Worm (Caenorhabditis elegans) whole organism, L4 larva: ENCODE data around the gene str-252.
A peak's percentile ranks its signal among the peaks of the same experiment; 100 is the strongest.

ENCODE experiments used
- D1046.2 ChIP-seq: fragments of 200-800 bp; sonication (Bioruptor generic); IDR thresholded peaks from 2 replicates; pipeline ENCODE4 v1.3.6; 2022; ENCODE audit warnings: missing genetic modification characterization, missing compliant biosample characterization
- F37D6.2 ChIP-seq: sonication (generic microtip); optimal IDR thresholded peaks from 2 replicates; lab custom pipeline; 2016; ENCODE audit warnings: mild to moderate bottlenecking, missing genetic modification characterization, missing compliant biosample characterization
- F44E2.7 ChIP-seq: fragments of 200-800 bp; sonication (Bioruptor generic); IDR thresholded peaks from 2 replicates; pipeline ENCODE4 v2.1.2; 2022; ENCODE audit warnings: missing genetic modification characterization, missing compliant biosample characterization
- T26A8.4 ChIP-seq: fragments of 200-800 bp; sonication (Bioruptor generic); IDR thresholded peaks from 2 replicates; pipeline ENCODE4 v1.3.6; 2022; ENCODE audit warnings: missing genetic modification characterization, missing compliant biosample characterization
- Y105C5A.15 ChIP-seq: fragments of 200-800 bp; sonication (Bioruptor generic); IDR thresholded peaks from 2 replicates; pipeline ENCODE4 v1.3.6; 2022; ENCODE audit warnings: missing genetic modification characterization, missing compliant biosample characterization
- ZK337.2 ChIP-seq: fragments of 200-800 bp; sonication (Bioruptor generic); IDR thresholded peaks from 2 replicates; pipeline ENCODE4 v1.3.6; 2022; ENCODE audit warnings: missing genetic modification reagents, missing genetic modification characterization, missing compliant biosample characterization
- aha-1 ChIP-seq: fragments of 150-350 bp; peaks from one replicate; lab custom pipeline; 2014; ENCODE audit warnings: missing biosample characterization, missing genetic modification characterization
- ceh-20 ChIP-seq: fragments of 200-800 bp; sonication (Bioruptor generic); IDR thresholded peaks from 2 replicates; pipeline ENCODE4 v1.3.6; 2022; ENCODE audit warnings: missing genetic modification reagents, missing genetic modification characterization, missing compliant biosample characterization
- ces-1 ChIP-seq: fragments of 150-350 bp; sonication (generic microtip); optimal IDR thresholded peaks from 4 replicates; lab custom pipeline; 2014; ENCODE audit warnings: missing biosample characterization, missing genetic modification reagents, missing genetic modification characterization
- cey-2 ChIP-seq: sonication (generic microtip); optimal IDR thresholded peaks from 3 replicates; lab custom pipeline; 2017; ENCODE audit warnings: missing genetic modification characterization, mild to moderate bottlenecking, missing compliant biosample characterization, antibody characterized with exemption, borderline replicate concordance; ENCODE audit not compliant: insufficient read depth
- daf-16 ChIP-seq, 3 experiments: sonication (generic microtip); optimal IDR thresholded peaks; 2 replicates each; lab custom pipeline; 2016 to 2017; ENCODE audit warnings: missing genetic modification characterization in 3 of 3, missing genetic modification reagents in 3 of 3, mild to moderate bottlenecking in 2 of 3, missing compliant biosample characterization in 2 of 3, missing biosample characterization in 1 of 3, moderate library complexity in 1 of 3
- daf-19 ChIP-seq: fragments of 200-800 bp; sonication (Bioruptor generic); conservative IDR thresholded peaks from 2 replicates; pipeline ENCODE4 v1.3.6; 2022; ENCODE audit warnings: missing genetic modification characterization, missing compliant biosample characterization
- daf-8 ChIP-seq: fragments of 200-800 bp; sonication (Bioruptor generic); IDR thresholded peaks from 2 replicates; pipeline ENCODE4 v1.3.6; 2022; ENCODE audit warnings: missing genetic modification characterization, missing compliant biosample characterization
- dmd-6 ChIP-seq: fragments of 200-800 bp; sonication (Bioruptor generic); IDR thresholded peaks from 2 replicates; pipeline ENCODE4 v1.3.6; 2022; ENCODE audit warnings: missing genetic modification reagents, missing genetic modification characterization, missing compliant biosample characterization
- dpl-1 ChIP-seq: fragments of 150-350 bp; optimal IDR thresholded peaks from 2 replicates; lab custom pipeline; 2014; ENCODE audit warnings: missing biosample characterization, missing genetic modification reagents, missing genetic modification characterization
- dve-1 ChIP-seq: sonication (generic microtip); optimal IDR thresholded peaks from 2 replicates; lab custom pipeline; 2017; ENCODE audit warnings: antibody characterized with exemption, mild to moderate bottlenecking, missing genetic modification characterization, missing compliant biosample characterization; ENCODE audit not compliant: insufficient read depth
- fkh-10 ChIP-seq: fragments of 150-350 bp; optimal IDR thresholded peaks from 2 replicates; lab custom pipeline; 2014; ENCODE audit warnings: missing biosample characterization, missing genetic modification reagents, missing genetic modification characterization
- hif-1 ChIP-seq, 2 experiments: sonication (generic microtip); optimal IDR thresholded peaks; 2 replicates each; lab custom pipeline; 2016 to 2017; ENCODE audit warnings: missing compliant biosample characterization in 2 of 2, missing genetic modification characterization in 2 of 2, missing genetic modification reagents in 2 of 2, missing genotype in 2 of 2, mild to moderate bottlenecking in 1 of 2
- hlh-11 ChIP-seq: fragments of 200-800 bp; sonication (Bioruptor generic); optimal IDR thresholded peaks from 2 replicates; lab custom pipeline; 2018; ENCODE audit warnings: mild to moderate bottlenecking, missing genetic modification characterization, missing compliant biosample characterization
- lin-1 ChIP-seq: fragments of 200-800 bp; sonication (Bioruptor generic); IDR thresholded peaks from 2 replicates; pipeline ENCODE4 v1.3.6; 2022; ENCODE audit warnings: missing genetic modification reagents, missing genetic modification characterization, missing compliant biosample characterization
- lin-13 ChIP-seq: fragments of 150-350 bp; optimal IDR thresholded peaks from 2 replicates; lab custom pipeline; 2014; ENCODE audit warnings: missing biosample characterization, missing genetic modification reagents, missing genetic modification characterization
- madf-5 ChIP-seq, 2 experiments: fragments of 200-800 bp; sonication (Bioruptor generic); IDR thresholded peaks; 2 replicates each; pipeline ENCODE4 v1.3.6; 2022; ENCODE audit warnings: missing compliant biosample characterization in 2 of 2, missing genetic modification characterization in 2 of 2
- mes-2 ChIP-seq: sonication (generic microtip); optimal IDR thresholded peaks from 2 replicates; lab custom pipeline; 2016; ENCODE audit warnings: missing genotype, mild to moderate bottlenecking, missing genetic modification characterization, missing compliant biosample characterization; ENCODE audit not compliant: poor library complexity, severe bottlenecking
- mxl-2 ChIP-seq: fragments of 200-800 bp; sonication (Bioruptor generic); conservative IDR thresholded peaks from 2 replicates; pipeline ENCODE4 v1.3.6; 2022; ENCODE audit warnings: missing genetic modification reagents, missing genetic modification characterization, missing compliant biosample characterization
- nhr-10 ChIP-seq: fragments of 150-350 bp; optimal IDR thresholded peaks from 2 replicates; lab custom pipeline; 2014; ENCODE audit warnings: missing biosample characterization, missing genetic modification characterization
- nhr-237 ChIP-seq: sonication (generic microtip); optimal IDR thresholded peaks from 2 replicates; lab custom pipeline; 2017; ENCODE audit warnings: missing biosample characterization, missing genetic modification characterization
- nhr-25 ChIP-seq: sonication (generic microtip); optimal IDR thresholded peaks from 2 replicates; lab custom pipeline; 2017; ENCODE audit warnings: missing genetic modification characterization, mild to moderate bottlenecking, missing compliant biosample characterization, antibody characterized with exemption, moderate library complexity, borderline replicate concordance; ENCODE audit not compliant: insufficient read depth
- nhr-28 ChIP-seq: fragments of 150-350 bp; optimal IDR thresholded peaks from 2 replicates; lab custom pipeline; 2014; ENCODE audit warnings: missing biosample characterization, missing genetic modification characterization
- nhr-77 ChIP-seq: fragments of 150-350 bp; optimal IDR thresholded peaks from 2 replicates; lab custom pipeline; 2014; ENCODE audit warnings: missing biosample characterization, missing genetic modification characterization
- pqm-1 ChIP-seq: sonication (generic microtip); optimal IDR thresholded peaks from 2 replicates; lab custom pipeline; 2017; ENCODE audit warnings: missing biosample characterization, missing genetic modification characterization
- rbr-2 ChIP-seq: sonication (generic microtip); optimal IDR thresholded peaks from 2 replicates; lab custom pipeline; 2016; ENCODE audit warnings: missing genotype, missing genetic modification characterization, missing compliant biosample characterization
- saeg-2 ChIP-seq: fragments of 200-800 bp; sonication (Bioruptor generic); IDR thresholded peaks from 2 replicates; pipeline ENCODE4 v1.3.6; 2022; ENCODE audit warnings: missing genetic modification reagents, missing genetic modification characterization, missing compliant biosample characterization
- set-16 ChIP-seq: fragments of 200-800 bp; sonication (Bioruptor generic); IDR thresholded peaks from 2 replicates; pipeline ENCODE4 v1.3.6; 2022; ENCODE audit warnings: missing genetic modification reagents, missing genetic modification characterization, missing compliant biosample characterization
- spr-1 ChIP-seq: sonication (generic microtip); optimal IDR thresholded peaks from 2 replicates; lab custom pipeline; 2016; ENCODE audit warnings: mild to moderate bottlenecking, missing genetic modification characterization, missing compliant biosample characterization
- unc-130 ChIP-seq: sonication (generic microtip); optimal IDR thresholded peaks from 2 replicates; lab custom pipeline; 2016; ENCODE audit warnings: missing genetic modification reagents, missing genetic modification characterization, missing compliant biosample characterization
- zfp-2 ChIP-seq: sonication (generic microtip); optimal IDR thresholded peaks from 2 replicates; lab custom pipeline; 2016; ENCODE audit warnings: mild to moderate bottlenecking, missing genetic modification characterization, missing compliant biosample characterization
- zfp-3 ChIP-seq: fragments of 200-800 bp; sonication (Bioruptor generic); conservative IDR thresholded peaks from 2 replicates; pipeline ENCODE4 v1.3.6; 2022; ENCODE audit warnings: missing genetic modification reagents, missing genetic modification characterization, missing compliant biosample characterization

str-252 gene

DNA sequence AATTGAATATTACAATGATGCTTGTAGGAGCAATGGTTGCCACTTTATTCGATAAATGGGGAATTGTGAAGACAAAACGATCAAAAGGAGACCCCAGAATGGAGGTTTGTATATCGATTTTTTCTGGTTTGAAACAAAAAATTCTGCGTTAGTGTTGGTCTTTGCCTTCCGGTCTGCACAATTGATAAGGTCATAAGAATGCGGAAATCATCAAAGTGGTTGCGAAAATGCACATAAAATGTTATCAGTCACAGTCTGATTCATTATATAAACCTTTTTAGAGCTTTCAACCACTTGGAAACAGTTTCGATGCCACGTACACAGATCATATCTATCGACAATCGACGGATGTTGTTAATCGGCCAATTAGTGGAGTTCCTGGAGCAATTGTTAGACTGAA is 22.7 kb upstream of the str-252 start (continued):
- no peak for TF ChIP-seq cey-2 (tag; lab: Kevin White, UChicago)
- peak; percentile 75 for TF ChIP-seq aha-1

DNA sequence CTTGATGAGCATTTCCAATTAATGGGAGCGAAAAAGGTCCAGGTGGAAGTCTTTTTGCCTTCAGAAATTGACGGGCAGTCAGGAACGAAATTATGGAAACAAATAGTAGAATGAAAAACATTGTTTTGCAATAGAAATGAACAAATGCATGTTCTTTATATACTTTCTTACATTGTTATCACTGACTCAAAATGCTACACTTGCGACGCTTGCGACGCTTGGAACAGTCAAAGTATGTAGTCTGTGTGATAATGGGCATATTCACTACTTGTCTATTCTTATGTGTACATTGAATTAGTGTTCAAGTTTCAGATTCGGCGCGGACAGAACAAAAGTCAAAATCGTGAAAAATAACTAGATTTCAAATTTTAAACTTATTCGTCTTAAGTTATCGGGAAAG is 17.9 kb upstream of the str-252 start, which contains the start of gene cyp-35C1:
Gene cyp-35C1 (minus strand): TSS at position 132 of the 400 bp plus-strand sequence.
- TF ChIP-seq lin-13 (no peak), mxl-2 (GFP tag; lab: Robert Waterston, UW) (no peak), spr-1 (tag; lab: Kevin White, UChicago) (no peak), nhr-237 (tag; lab: Kevin White, UChicago) (no peak), nhr-25 (no peak), nhr-28 (tag; lab: Kevin White, UChicago) (peak; percentile 93), mes-2 (no peak), lin-1 (no peak), hlh-11 (tag; lab: Kevin White, UChicago) (peak; percentile 15), dpl-1 (GFP tag; lab: Kevin White, UChicago) (no peak), aha-1 (peak; percentile 49), nhr-77 (tag; lab: Kevin White, UChicago) (peak; percentile 69), dmd-6 (GFP tag; lab: Robert Waterston, UW) (0 out of 2 replicates have a peak, but pooled peaks have one; percentile 11), pqm-1 (tag; lab: Kevin White, UChicago) (peak; percentile 12), madf-5 (GFP tag; IDR thresholded peaks at IDR 0.05; lab: Robert Waterston, UW) (no peak), nhr-10 (no peak), daf-16 (GFP tag; optimal IDR thresholded peaks at IDR 0.05; lab: Kevin White, UChicago) (no peak), daf-16 (tag; optimal IDR thresholded peaks at IDR 0.05; lab: Kevin White, UChicago) (peak; percentile 39), F44E2.7 (no peak), set-16 (GFP tag; lab: Robert Waterston, UW) (no peak), ZK337.2 (GFP tag; lab: Robert Waterston, UW) (no peak), zfp-2 (no peak), unc-130 (GFP tag; lab: Kevin White, UChicago) (no peak), D1046.2 (GFP tag; lab: Robert Waterston, UW) (no peak), ceh-20 (no peak), cey-2 (tag; lab: Kevin White, UChicago) (no peak), ces-1 (GFP tag; lab: Kevin White, UChicago) (no peak), dve-1 (tag; lab: Kevin White, UChicago) (peak; percentile 19), saeg-2 (0 out of 2 replicates have a peak, but pooled peaks have one; percentile 33), T26A8.4 (GFP tag; lab: Robert Waterston, UW) (no peak)

- no peak for TF ChIP-seq nhr-237 (tag; lab: Kevin White, UChicago)
- TF ChIP-seq, all 104 proteins: peak for 0
These were observed 17.1 kb upstream of the str-252 start, which contains the start of gene oac-3 for ce11 chrV:13899213-13899612. Gene oac-3 (plus strand): TSS chrV:13899513.

- TF ChIP-seq Y105C5A.15 (GFP tag; lab: Robert Waterston, UW): no peak
- no peak for TF ChIP-seq lin-13
- no peak for TF ChIP-seq ces-1 (GFP tag; lab: Kevin White, UChicago)
- no peak for TF ChIP-seq F37D6.2 (tag; lab: Kevin White, UChicago)
- TF ChIP-seq hif-1 (tag; optimal IDR thresholded peaks at IDR 0.05; lab: Kevin White, UChicago): no peak
- no peak for TF ChIP-seq spr-1 (tag; lab: Kevin White, UChicago)
- no peak for TF ChIP-seq daf-8
- no peak for TF ChIP-seq daf-16 (GFP tag; optimal IDR thresholded peaks at IDR 0.05; lab: Kevin White, UChicago)
- no peak for TF ChIP-seq daf-16 (tag; optimal IDR thresholded peaks at IDR 0.05; lab: Kevin White, UChicago)
- no peak for TF ChIP-seq daf-19 (GFP tag; lab: Robert Waterston, UW)
- no peak for TF ChIP-seq fkh-10 (GFP tag; lab: Kevin White, UChicago)
- no peak for TF ChIP-seq dpl-1 (GFP tag; lab: Kevin White, UChicago)
- TF ChIP-seq dmd-6 (GFP tag; lab: Robert Waterston, UW): no peak
- no peak for TF ChIP-seq rbr-2 (tag; lab: Kevin White, UChicago)
- no peak for TF ChIP-seq pqm-1 (tag; lab: Kevin White, UChicago)
- TF ChIP-seq zfp-3 (GFP tag; lab: Robert Waterston, UW): no peak
These were observed 13.8 kb upstream of the str-252 start, which contains the start of gene C06B3.1 for ce11 chrV:13902495-13902894. Gene C06B3.1 (plus strand): TSS chrV:13902795.
